Fruit fly (Drosophila melanogaster) whole organism, prepupa: ENCODE measurements around the gene Art3.

Experiments used
- Blimp-1 ChIP-seq: fragments of 200-800 bp; sonication (Bioruptor generic); optimal IDR thresholded peaks from 3 replicates; lab custom pipeline; 2017; ENCODE audit warnings: missing biosample characterization, missing genetic modification characterization, mild to moderate bottlenecking, moderate library complexity, missing genetic modification reagents
- CG10669 ChIP-seq: fragments of 200-800 bp; sonication (Bioruptor generic); optimal IDR thresholded peaks from 3 replicates; lab custom pipeline; 2018; ENCODE audit warnings: missing biosample characterization, mild to moderate bottlenecking, missing genetic modification characterization, moderate library complexity
- CG11294 ChIP-seq: fragments of 200-800 bp; sonication (Bioruptor generic); IDR thresholded peaks from 2 replicates; pipeline ENCODE4 v1.3.6; 2022; ENCODE audit warnings: missing biosample characterization, missing genetic modification characterization
- CG11762 ChIP-seq: fragments of 200-800 bp; sonication (Bioruptor generic); optimal IDR thresholded peaks from 3 replicates; lab custom pipeline; 2016; ENCODE audit warnings: missing biosample characterization, missing genetic modification characterization; ENCODE audit not compliant: insufficient read depth
- CG1621 ChIP-seq: fragments of 200-800 bp; sonication (Bioruptor generic); optimal IDR thresholded peaks from 3 replicates; lab custom pipeline; 2018; ENCODE audit warnings: missing biosample characterization, mild to moderate bottlenecking, missing genetic modification characterization
- CG16779 ChIP-seq: fragments of 200-800 bp; sonication (Bioruptor generic); optimal IDR thresholded peaks from 3 replicates; lab custom pipeline; 2017; ENCODE audit warnings: missing biosample characterization, mild to moderate bottlenecking, missing genetic modification characterization
- CG3032 ChIP-seq: fragments of 200-800 bp; optimal IDR thresholded peaks from 2 replicates; lab custom pipeline; 2019; ENCODE audit warnings: missing biosample characterization, mild to moderate bottlenecking, missing genetic modification characterization, moderate library complexity
- CG31627 ChIP-seq: fragments of 200-800 bp; sonication (Bioruptor generic); optimal IDR thresholded peaks from 3 replicates; lab custom pipeline; 2016; ENCODE audit warnings: missing biosample characterization, missing genetic modification characterization
- CG32006 ChIP-seq: fragments of 200-800 bp; sonication (Bioruptor generic); optimal IDR thresholded peaks from 3 replicates; lab custom pipeline; 2017; ENCODE audit warnings: missing biosample characterization, mild to moderate bottlenecking, missing genetic modification characterization
- CG6792 ChIP-seq: fragments of 200-800 bp; sonication (Bioruptor generic); optimal IDR thresholded peaks from 3 replicates; lab custom pipeline; 2016; ENCODE audit warnings: missing biosample characterization, missing genetic modification characterization
- CG6808 ChIP-seq: fragments of 200-800 bp; sonication (Bioruptor generic); optimal IDR thresholded peaks from 3 replicates; lab custom pipeline; 2017; ENCODE audit warnings: missing biosample characterization, missing genetic modification characterization, mild to moderate bottlenecking, moderate library complexity, missing genetic modification reagents
- CG7368 ChIP-seq: fragments of 200-800 bp; sonication (Bioruptor generic); optimal IDR thresholded peaks from 3 replicates; lab custom pipeline; 2016; ENCODE audit warnings: missing biosample characterization, missing genetic modification characterization
- CG8119 ChIP-seq: fragments of 200-800 bp; sonication (Bioruptor generic); IDR thresholded peaks from 3 replicates; pipeline ENCODE4 v1.3.6; 2022; ENCODE audit warnings: missing biosample characterization, missing genetic modification characterization
- CG8319 ChIP-seq: fragments of 200-800 bp; sonication (Bioruptor generic); optimal IDR thresholded peaks from 3 replicates; lab custom pipeline; 2016; ENCODE audit warnings: missing biosample characterization, missing genetic modification characterization
- CG8632 ChIP-seq: fragments of 200-800 bp; sonication (Bioruptor generic); optimal IDR thresholded peaks from 3 replicates; lab custom pipeline; 2016; ENCODE audit warnings: missing biosample characterization, missing genetic modification characterization
- CG9139 ChIP-seq: fragments of 200-800 bp; sonication (Bioruptor generic); optimal IDR thresholded peaks from 3 replicates; lab custom pipeline; 2017; ENCODE audit warnings: missing biosample characterization, mild to moderate bottlenecking, missing genetic modification characterization
- Eip78C ChIP-seq: fragments of 200-800 bp; sonication (Bioruptor generic); peaks from one replicate; lab custom pipeline; 2016; ENCODE audit warnings: missing biosample characterization, missing genetic modification characterization
- Eip93F ChIP-seq: fragments of 200-800 bp; sonication (Bioruptor generic); optimal IDR thresholded peaks from 2 replicates; lab custom pipeline; 2016; ENCODE audit warnings: missing biosample characterization, mild to moderate bottlenecking, missing genetic modification characterization
- Ets21C ChIP-seq: fragments of 200-800 bp; sonication (Bioruptor generic); optimal IDR thresholded peaks from 3 replicates; lab custom pipeline; 2016; ENCODE audit warnings: missing biosample characterization, missing genetic modification characterization
- Gug ChIP-seq: fragments of 200-800 bp; sonication (Bioruptor generic); IDR thresholded peaks from 2 replicates; pipeline ENCODE4 v1.3.6; 2022; ENCODE audit warnings: missing biosample characterization, missing genetic modification characterization
- Hr38 ChIP-seq: sonication (Bioruptor generic); optimal IDR thresholded peaks from 2 replicates; lab custom pipeline; 2016; ENCODE audit warnings: missing biosample characterization, missing genetic modification characterization
- Hr4 ChIP-seq: fragments of 200-800 bp; sonication (Bioruptor generic); optimal IDR thresholded peaks from 3 replicates; lab custom pipeline; 2016; ENCODE audit warnings: missing biosample characterization, missing genetic modification characterization
- Smox ChIP-seq: fragments of 200-800 bp; sonication (Bioruptor generic); optimal IDR thresholded peaks from 3 replicates; lab custom pipeline; 2016; ENCODE audit warnings: missing biosample characterization, missing genetic modification characterization
- Sox102F ChIP-seq: fragments of 200-800 bp; sonication (Bioruptor generic); optimal IDR thresholded peaks from 2 replicates; lab custom pipeline; 2016; ENCODE audit warnings: missing biosample characterization, mild to moderate bottlenecking, missing genetic modification characterization
- Sox14 ChIP-seq: fragments of 200-800 bp; sonication (Bioruptor generic); optimal IDR thresholded peaks from 3 replicates; lab custom pipeline; 2016; ENCODE audit warnings: missing biosample characterization, missing genetic modification characterization
- Sox15 ChIP-seq: fragments of 200-800 bp; sonication (Bioruptor generic); optimal IDR thresholded peaks from 3 replicates; lab custom pipeline; 2016; ENCODE audit warnings: missing biosample characterization, missing genetic modification characterization
- achi ChIP-seq: fragments of 200-800 bp; sonication (Bioruptor generic); optimal IDR thresholded peaks from 3 replicates; lab custom pipeline; 2016; ENCODE audit warnings: missing biosample characterization, missing genetic modification characterization
- acj6 ChIP-seq: fragments of 200-800 bp; sonication (Bioruptor generic); optimal IDR thresholded peaks from 3 replicates; lab custom pipeline; 2016; ENCODE audit warnings: missing biosample characterization, missing genetic modification characterization
- cyc ChIP-seq: fragments of 200-800 bp; sonication (Bioruptor generic); optimal IDR thresholded peaks from 3 replicates; lab custom pipeline; 2016; ENCODE audit warnings: missing biosample characterization, missing genetic modification characterization
- dsx ChIP-seq: fragments of 200-800 bp; optimal IDR thresholded peaks from 3 replicates; lab custom pipeline; 2019; ENCODE audit warnings: missing biosample characterization, mild to moderate bottlenecking, missing genetic modification characterization, moderate library complexity; ENCODE audit not compliant: poor library complexity, severe bottlenecking
- eg ChIP-seq: fragments of 200-800 bp; sonication (Bioruptor generic); IDR thresholded peaks from 3 replicates; pipeline ENCODE4 v1.3.6; 2022; ENCODE audit warnings: missing biosample characterization, missing genetic modification characterization
- esn ChIP-seq: fragments of 200-800 bp; sonication (Bioruptor generic); optimal IDR thresholded peaks from 2 replicates; lab custom pipeline; 2016; ENCODE audit warnings: missing biosample characterization, mild to moderate bottlenecking, missing genetic modification characterization, moderate library complexity
- fd59A ChIP-seq: fragments of 200-800 bp; sonication (Bioruptor generic); optimal IDR thresholded peaks from 2 replicates; lab custom pipeline; 2017; ENCODE audit warnings: missing biosample characterization, mild to moderate bottlenecking, missing genetic modification characterization, missing genetic modification reagents
- fkh ChIP-seq: fragments of 200-800 bp; sonication (Bioruptor generic); optimal IDR thresholded peaks from 3 replicates; lab custom pipeline; 2017; ENCODE audit warnings: missing biosample characterization, mild to moderate bottlenecking, missing genetic modification characterization, moderate library complexity
- lz ChIP-seq: fragments of 200-800 bp; sonication (Bioruptor generic); optimal IDR thresholded peaks from 3 replicates; lab custom pipeline; 2016; ENCODE audit warnings: missing biosample characterization, missing genetic modification characterization
- salr ChIP-seq, 2 experiments: fragments of 200-800 bp; sonication (Bioruptor generic); optimal IDR thresholded peaks; 3 replicates each; lab custom pipeline; 2016 to 2018; ENCODE audit warnings: missing biosample characterization in 2 of 2, missing genetic modification characterization in 2 of 2, mild to moderate bottlenecking in 1 of 2
- spab ChIP-seq: fragments of 200-800 bp; sonication (Bioruptor generic); optimal IDR thresholded peaks from 2 replicates; lab custom pipeline; 2017; ENCODE audit warnings: missing biosample characterization, mild to moderate bottlenecking, missing genetic modification characterization, missing genetic modification reagents
- ss ChIP-seq, 2 experiments: fragments of 200-800 bp; sonication (Bioruptor generic); optimal IDR thresholded peaks; 2 replicates in 1 of 2; 3 replicates in 1 of 2; lab custom pipeline; 2017 to 2018; ENCODE audit warnings: mild to moderate bottlenecking in 2 of 2, missing biosample characterization in 2 of 2, missing genetic modification characterization in 2 of 2, moderate library complexity in 1 of 2
- topi ChIP-seq: fragments of 200-800 bp; sonication (Bioruptor generic); optimal IDR thresholded peaks from 3 replicates; lab custom pipeline; 2016; ENCODE audit warnings: missing biosample characterization, missing genetic modification characterization
- vri ChIP-seq: fragments of 200-800 bp; sonication (Bioruptor generic); optimal IDR thresholded peaks from 3 replicates; lab custom pipeline; 2016; ENCODE audit warnings: missing biosample characterization, mild to moderate bottlenecking, missing genetic modification characterization

The Art3 gene

dm6 chr3R:15265406-15266040 lies 36.3 kb upstream of the Art3 start, which contains the start of gene ATPsynO:
TSS of gene ATPsynO (plus strand) at chr3R:15265591.
- no peak for TF ChIP-seq lz (GFP tag; lab: Kevin White, UChicago)
- no peak for TF ChIP-seq Gug (GFP tag; lab: Robert Waterston, UW)
- peak; percentile 93 for TF ChIP-seq vri
- peak; percentile 16 for TF ChIP-seq esn
- TF ChIP-seq cyc: no peak
- no peak for TF ChIP-seq dsx (GFP tag; lab: Kevin White, UChicago)
- peak; percentile 35 for TF ChIP-seq CG3032 (tag; lab: Kevin White, UChicago)
- TF ChIP-seq, all 60 proteins: peak for 3

dm6 chr3R:15263946-15264345 lies 34.7 kb upstream of the Art3 start:
- TF ChIP-seq Sox14 (GFP tag; lab: Kevin White, UChicago) (no peak), Ets21C (GFP tag; lab: Kevin White, UChicago) (no peak), vri (no peak), lz (GFP tag; lab: Kevin White, UChicago) (no peak), CG16779 (no peak), acj6 (GFP tag; lab: Kevin White, UChicago) (no peak), spab (GFP tag; lab: Kevin White, UChicago) (no peak), CG7368 (GFP tag; lab: Kevin White, UChicago) (no peak), dsx (GFP tag; lab: Kevin White, UChicago) (no peak), Eip93F (no peak), CG11762 (GFP tag; lab: Kevin White, UChicago) (no peak), Sox102F (GFP tag; lab: Kevin White, UChicago) (no peak), CG8319 (GFP tag; lab: Kevin White, UChicago) (no peak), CG6808 (GFP tag; lab: Kevin White, UChicago) (no peak)

dm6 chr3R:15262710-15263672 lies 33.8 kb upstream of the Art3 start, which contains the start of the genes eIF2gamma and Set:
TSS of gene eIF2gamma (minus strand) at chr3R:15263458.
TSS of gene Set (plus strand) at chr3R:15263552.
- TF ChIP-seq Hr38 (GFP tag; lab: Kevin White, UChicago): no peak
- peak; percentile 38 for TF ChIP-seq CG1621 (tag; lab: Kevin White, UChicago)
- no peak for TF ChIP-seq salr (GFP tag; optimal IDR thresholded peaks at IDR 0.05; lab: Kevin White, UChicago)
- no peak for TF ChIP-seq CG32006
- TF ChIP-seq ss (GFP tag; optimal IDR thresholded peaks at IDR 0.05; lab: Kevin White, UChicago): no peak
- peak; percentile 30 for TF ChIP-seq CG31627 (GFP tag; lab: Kevin White, UChicago)
- peak; percentile 28 for TF ChIP-seq cyc
- TF ChIP-seq CG11762 (GFP tag; lab: Kevin White, UChicago): no peak
- TF ChIP-seq CG8119 (GFP tag; lab: Robert Waterston, UW): no peak
- no peak for TF ChIP-seq CG10669 (GFP tag; lab: Kevin White, UChicago)
- no peak for TF ChIP-seq Eip78C (GFP tag; lab: Kevin White, UChicago)
- no peak for TF ChIP-seq Blimp-1 (GFP tag; lab: Kevin White, UChicago)
- TF ChIP-seq Hr4 (GFP tag; lab: Kevin White, UChicago): no peak
- TF ChIP-seq eg (GFP tag; lab: Robert Waterston, UW): no peak

- TF ChIP-seq CG11294 (GFP tag; lab: Robert Waterston, UW) (peak; percentile 65; the same call in 1 of the 2 replicates), CG6792 (peak; percentile 46), CG9139 (GFP tag; lab: Kevin White, UChicago) (no peak), CG8632 (GFP tag; lab: Kevin White, UChicago) (peak; percentile 45), Sox15 (GFP tag; lab: Kevin White, UChicago) (no peak), spab (GFP tag; lab: Kevin White, UChicago) (no peak), Gug (GFP tag; lab: Robert Waterston, UW) (peak; percentile 58), Smox (peak; percentile 45), Eip93F (no peak), dsx (GFP tag; lab: Kevin White, UChicago) (no peak), fkh (GFP tag; lab: Kevin White, UChicago) (no peak), achi (peak; percentile 72), Ets21C (GFP tag; lab: Kevin White, UChicago) (no peak), topi (peak; percentile 48), CG7368 (GFP tag; lab: Kevin White, UChicago) (no peak), fd59A (GFP tag; lab: Kevin White, UChicago) (peak; percentile 40), CG8319 (GFP tag; lab: Kevin White, UChicago) (no peak), CG1621 (tag; lab: Kevin White, UChicago) (no peak), Hr38 (GFP tag; lab: Kevin White, UChicago) (no peak), CG31627 (GFP tag; lab: Kevin White, UChicago) (peak; percentile 3), lz (GFP tag; lab: Kevin White, UChicago) (peak; percentile 51)
Measured at dm6 chr3R:15250454-15250853, 21.2 kb upstream of the Art3 start.
